Worm (Caenorhabditis elegans) whole organism, L2 larva: ENCODE data around the gene ttr-43.

Experiments
- C34F6.9 ChIP-seq: fragments of 150-350 bp; optimal IDR thresholded peaks from 2 replicates; lab custom pipeline; 2014; ENCODE audit warnings: missing biosample characterization, missing genetic modification characterization
- F13H6.1 ChIP-seq: sonication (generic microtip); optimal IDR thresholded peaks from 2 replicates; lab custom pipeline; 2016; ENCODE audit warnings: missing genetic modification characterization, missing compliant biosample characterization
- R02D3.7 ChIP-seq: fragments of 150-350 bp; optimal IDR thresholded peaks from 2 replicates; lab custom pipeline; 2014; ENCODE audit warnings: missing biosample characterization, missing genetic modification characterization
- Y55F3AM.14 ChIP-seq: fragments of 200-800 bp; sonication (Bioruptor generic); optimal IDR thresholded peaks from 2 replicates; lab custom pipeline; 2018; ENCODE audit warnings: mild to moderate bottlenecking, missing genetic modification characterization, missing compliant biosample characterization
- ZK546.5 ChIP-seq: sonication (generic microtip); optimal IDR thresholded peaks from 2 replicates; lab custom pipeline; 2017; ENCODE audit warnings: missing biosample characterization, missing genetic modification characterization
- alr-1 ChIP-seq: fragments of 150-350 bp; optimal IDR thresholded peaks from 2 replicates; lab custom pipeline; 2014; ENCODE audit warnings: missing biosample characterization, missing genetic modification characterization
- aly-2 ChIP-seq: fragments of 150-350 bp; optimal IDR thresholded peaks from 2 replicates; lab custom pipeline; 2014; ENCODE audit warnings: missing biosample characterization, missing genetic modification characterization
- blmp-1 ChIP-seq: sonication (generic microtip); optimal IDR thresholded peaks from 2 replicates; lab custom pipeline; 2017; ENCODE audit warnings: missing genetic modification characterization, mild to moderate bottlenecking, missing compliant biosample characterization, antibody characterized with exemption, moderate library complexity; ENCODE audit not compliant: insufficient read depth
- crh-2 ChIP-seq: sonication (generic microtip); optimal IDR thresholded peaks from 2 replicates; lab custom pipeline; 2017; ENCODE audit warnings: missing biosample characterization, missing genetic modification characterization
- dmd-4 ChIP-seq: sonication (generic microtip); optimal IDR thresholded peaks from 2 replicates; lab custom pipeline; 2017; ENCODE audit warnings: missing biosample characterization, missing genetic modification characterization
- egl-27 ChIP-seq: sonication (generic microtip); optimal IDR thresholded peaks from 3 replicates; lab custom pipeline; 2017; ENCODE audit warnings: missing biosample characterization, missing genetic modification reagents, missing genetic modification characterization
- elt-1 ChIP-seq: fragments of 150-350 bp; optimal IDR thresholded peaks from 2 replicates; lab custom pipeline; 2014; ENCODE audit warnings: missing biosample characterization, missing genetic modification characterization
- fos-1 ChIP-seq: fragments of 150-350 bp; optimal IDR thresholded peaks from 2 replicates; lab custom pipeline; 2014; ENCODE audit warnings: missing biosample characterization, missing genetic modification characterization
- gmeb-1 ChIP-seq: fragments of 150-350 bp; optimal IDR thresholded peaks from 2 replicates; lab custom pipeline; 2014; ENCODE audit warnings: missing biosample characterization, missing genetic modification characterization
- lin-13 ChIP-seq: fragments of 150-350 bp; optimal IDR thresholded peaks from 2 replicates; lab custom pipeline; 2014; ENCODE audit warnings: missing biosample characterization, missing genetic modification reagents, missing genetic modification characterization
- lin-39 ChIP-seq: fragments of 150-350 bp; optimal IDR thresholded peaks from 2 replicates; lab custom pipeline; 2014; ENCODE audit warnings: missing biosample characterization, missing genetic modification reagents, missing genetic modification characterization
- lsy-2 ChIP-seq, 2 experiments: fragments of 150-350 bp in 1 of 2; sonication (generic microtip) in 1 of 2; optimal IDR thresholded peaks; 2 replicates each; lab custom pipeline; 2014 to 2017; ENCODE audit warnings: missing biosample characterization in 2 of 2, missing genetic modification characterization in 2 of 2
- mab-5 ChIP-seq: fragments of 150-350 bp; optimal IDR thresholded peaks from 2 replicates; lab custom pipeline; 2014; ENCODE audit warnings: missing biosample characterization, missing genetic modification characterization
- mbf-1 ChIP-seq: sonication (generic microtip); optimal IDR thresholded peaks from 2 replicates; lab custom pipeline; 2017; ENCODE audit warnings: missing biosample characterization, missing genetic modification characterization
- mdl-1 ChIP-seq, 2 experiments: fragments of 150-350 bp in 1 of 2; sonication (generic microtip) in 1 of 2; optimal IDR thresholded peaks; 2 replicates each; lab custom pipeline; 2017; ENCODE audit warnings: missing biosample characterization in 2 of 2, missing genetic modification characterization in 2 of 2
- nhr-10 ChIP-seq: sonication (generic microtip); optimal IDR thresholded peaks from 2 replicates; lab custom pipeline; 2017; ENCODE audit warnings: missing biosample characterization, missing genetic modification characterization
- nhr-12 ChIP-seq: fragments of 150-350 bp; optimal IDR thresholded peaks from 2 replicates; lab custom pipeline; 2014; ENCODE audit warnings: missing biosample characterization, missing genetic modification characterization
- nhr-237 ChIP-seq: fragments of 150-350 bp; optimal IDR thresholded peaks from 2 replicates; lab custom pipeline; 2014; ENCODE audit warnings: missing biosample characterization, missing genetic modification characterization
- nhr-25 ChIP-seq: fragments of 150-350 bp; sonication (generic microtip); optimal IDR thresholded peaks from 3 replicates; lab custom pipeline; 2014; ENCODE audit warnings: missing biosample characterization, missing genetic modification characterization
- nhr-6 ChIP-seq: fragments of 150-350 bp; optimal IDR thresholded peaks from 2 replicates; lab custom pipeline; 2014; ENCODE audit warnings: missing biosample characterization, missing genetic modification characterization
- sem-4 ChIP-seq: fragments of 150-350 bp; optimal IDR thresholded peaks from 2 replicates; lab custom pipeline; 2014; ENCODE audit warnings: missing biosample characterization, missing genetic modification reagents, missing genetic modification characterization
- skn-1 ChIP-seq: sonication (generic microtip); optimal IDR thresholded peaks from 2 replicates; lab custom pipeline; 2017; ENCODE audit warnings: missing biosample characterization, missing genetic modification characterization
- sma-3 ChIP-seq: sonication (generic microtip); optimal IDR thresholded peaks from 2 replicates; lab custom pipeline; 2016; ENCODE audit warnings: missing genetic modification reagents, missing genetic modification characterization, missing compliant biosample characterization
- sma-9 ChIP-seq, 2 experiments: fragments of 150-350 bp in 1 of 2; sonication (generic microtip) in 1 of 2; optimal IDR thresholded peaks; 2 replicates each; lab custom pipeline; 2014 to 2016; ENCODE audit warnings: missing genetic modification characterization in 2 of 2, mild to moderate bottlenecking in 1 of 2, missing biosample characterization in 1 of 2, missing compliant biosample characterization in 1 of 2, missing genetic modification reagents in 1 of 2, moderate library complexity in 1 of 2
- snpc-4 ChIP-seq: fragments of 150-350 bp; optimal IDR thresholded peaks from 2 replicates; lab custom pipeline; 2014; ENCODE audit warnings: missing biosample characterization, missing genetic modification characterization
- unc-39 ChIP-seq: fragments of 150-350 bp; optimal IDR thresholded peaks from 2 replicates; lab custom pipeline; 2014; ENCODE audit warnings: missing biosample characterization, missing genetic modification characterization
- unc-55 ChIP-seq: fragments of 150-350 bp; sonication (generic microtip); optimal IDR thresholded peaks from 3 replicates; lab custom pipeline; 2014; ENCODE audit warnings: missing biosample characterization, missing genetic modification reagents, missing genetic modification characterization
- unc-62 ChIP-seq: fragments of 150-350 bp; optimal IDR thresholded peaks from 2 replicates; lab custom pipeline; 2014; ENCODE audit warnings: missing biosample characterization, missing genetic modification reagents, missing genetic modification characterization
- zag-1 ChIP-seq: fragments of 150-350 bp; optimal IDR thresholded peaks from 2 replicates; lab custom pipeline; 2014; ENCODE audit warnings: missing biosample characterization, missing genetic modification characterization
- ztf-1 ChIP-seq: fragments of 200-800 bp; sonication (Bioruptor generic); conservative IDR thresholded peaks from 2 replicates; pipeline ENCODE4 v1.3.6; 2022; ENCODE audit warnings: missing genetic modification characterization, missing compliant biosample characterization
- ztf-11 ChIP-seq: sonication (generic microtip); optimal IDR thresholded peaks from 2 replicates; lab custom pipeline; 2017; ENCODE audit warnings: missing biosample characterization, missing genetic modification characterization

ttr-43 gene

DNA sequence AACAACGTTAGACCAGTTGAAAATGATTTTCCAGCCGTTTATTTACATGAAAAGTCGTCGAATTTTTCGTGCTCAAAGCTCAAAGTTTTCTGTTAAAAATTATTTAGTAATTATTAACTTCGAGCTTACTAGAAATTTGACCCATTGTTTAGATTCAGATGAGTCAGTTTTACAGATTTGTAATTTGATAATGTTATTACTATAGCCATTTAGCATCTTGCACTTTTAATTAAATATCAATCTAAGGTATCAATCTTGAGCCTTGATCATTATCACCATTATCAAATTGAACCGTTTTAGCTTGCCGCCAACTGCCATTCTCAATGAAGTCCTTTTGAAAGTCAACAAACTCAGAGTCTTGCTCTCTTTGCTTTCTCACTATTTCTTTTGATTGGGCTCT is 19.0 kb upstream of the ttr-43 start, which contains the start of gene ZC116.1:
TSS of gene ZC116.1 (plus strand) at position 301 of the 400 bp plus-strand sequence.
- TF ChIP-seq R02D3.7 (tag; lab: Kevin White, UChicago) (no peak), lsy-2 (tag; optimal IDR thresholded peaks at IDR 0.05; lab: Kevin White, UChicago) (no peak), gmeb-1 (no peak), mdl-1 (tag; optimal IDR thresholded peaks at IDR 0.05; lab: Kevin White, UChicago) (no peak), dmd-4 (tag; lab: Kevin White, UChicago) (no peak)

DNA sequence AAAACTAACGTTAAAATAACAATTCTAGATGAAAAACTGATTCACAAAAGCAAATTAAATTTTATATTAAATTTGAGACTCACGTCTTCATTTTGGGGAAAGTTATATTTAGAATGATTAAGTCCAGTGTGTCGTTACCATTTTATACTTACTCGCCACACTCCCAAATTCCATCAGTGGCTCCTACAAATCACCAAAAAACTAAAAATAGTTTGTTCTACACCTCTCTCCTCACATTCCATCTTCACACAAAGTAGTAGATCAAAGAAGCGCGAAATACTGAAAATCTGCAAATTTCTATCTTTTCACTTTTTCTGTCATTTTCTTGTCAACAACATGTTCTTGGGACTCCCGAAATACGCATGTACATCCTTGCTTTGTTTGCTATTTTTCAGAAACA is 18.4 kb upstream of the ttr-43 start, which contains the start of gene ZC116.5:
TSS of gene ZC116.5 (minus strand) at position 101 of the 400 bp plus-strand sequence.
- no peak for TF ChIP-seq mbf-1
- no peak for TF ChIP-seq fos-1
- TF ChIP-seq zag-1 (tag; lab: Kevin White, UChicago): no peak
- no peak for TF ChIP-seq nhr-10 (tag; lab: Kevin White, UChicago)
- TF ChIP-seq lin-39 (tag; lab: Kevin White, UChicago): no peak
- no peak for TF ChIP-seq skn-1
- TF ChIP-seq lin-13: no peak
- TF ChIP-seq unc-62 (GFP tag; lab: Kevin White, UChicago): no peak
- TF ChIP-seq alr-1 (tag; lab: Kevin White, UChicago): no peak
- no peak for TF ChIP-seq nhr-25 (tag; lab: Kevin White, UChicago)
- no peak for TF ChIP-seq crh-2 (tag; lab: Kevin White, UChicago)
- TF ChIP-seq mdl-1 (tag; optimal IDR thresholded peaks at IDR 0.05; lab: Kevin White, UChicago): no peak
- no peak for TF ChIP-seq nhr-237 (tag; lab: Kevin White, UChicago)
- no peak for TF ChIP-seq unc-39 (tag; lab: Kevin White, UChicago)

DNA sequence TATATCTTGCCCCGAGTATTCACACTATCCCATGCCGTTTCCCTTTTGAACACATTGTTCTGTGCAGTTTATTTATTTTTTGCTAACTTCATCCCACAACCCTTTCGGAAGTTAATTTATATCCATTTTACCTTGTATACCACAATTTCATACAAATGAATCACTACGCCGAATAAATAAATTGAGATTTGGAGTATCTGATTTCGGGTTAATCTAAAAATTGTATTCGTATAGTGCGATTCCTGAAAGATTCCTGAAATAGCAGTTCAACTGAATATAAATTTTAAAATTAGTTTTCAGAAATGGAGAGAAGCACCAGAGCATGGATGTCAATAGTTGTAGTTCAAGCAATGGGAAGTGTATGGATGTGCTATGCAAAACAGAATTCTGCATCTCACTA is 16.6 kb upstream of the ttr-43 start, which contains the start of gene erg-28:
TSS of gene erg-28 (plus strand) at position 301 of the 400 bp plus-strand sequence.
- TF ChIP-seq fos-1 (no peak), F13H6.1 (tag; lab: Kevin White, UChicago) (no peak), mab-5 (tag; lab: Kevin White, UChicago) (no peak), elt-1 (no peak), unc-62 (GFP tag; lab: Kevin White, UChicago) (no peak), gmeb-1 (no peak), ZK546.5 (no peak), sma-3 (no peak), blmp-1 (tag; lab: Kevin White, UChicago) (no peak), snpc-4 (tag; lab: Kevin White, UChicago) (no peak), unc-55 (GFP tag; lab: Kevin White, UChicago) (no peak), mbf-1 (no peak), nhr-10 (tag; lab: Kevin White, UChicago) (no peak)

DNA sequence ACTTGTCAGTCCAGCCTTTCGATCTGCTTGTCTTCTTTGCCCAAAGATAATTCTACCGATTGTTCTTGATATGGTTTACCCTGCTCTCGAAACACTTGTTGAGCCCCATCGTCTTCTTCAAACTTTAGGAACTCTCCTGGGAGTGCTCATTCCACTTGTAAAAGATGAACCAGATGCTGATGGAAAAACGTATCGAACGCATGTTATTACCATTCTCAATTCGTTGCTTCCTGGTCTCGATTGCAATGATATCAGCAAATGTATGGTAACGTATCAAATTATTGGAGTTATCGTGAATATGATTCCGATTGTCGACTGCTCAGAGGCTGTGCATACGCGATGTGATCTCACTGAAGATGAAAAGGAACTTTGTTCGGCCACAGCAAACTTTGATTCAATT is 11.3 kb upstream of the ttr-43 start:
- no peak for TF ChIP-seq egl-27 (tag; lab: Kevin White, UChicago)
- no peak for TF ChIP-seq C34F6.9 (tag; lab: Kevin White, UChicago)
- TF ChIP-seq sma-3: no peak
- no peak for TF ChIP-seq ztf-1
- no peak for TF ChIP-seq Y55F3AM.14
- no peak for TF ChIP-seq nhr-12 (tag; lab: Kevin White, UChicago)
- no peak for TF ChIP-seq dmd-4 (tag; lab: Kevin White, UChicago)
- no peak for TF ChIP-seq sma-9 (GFP tag; optimal IDR thresholded peaks at IDR 0.05; lab: Kevin White, UChicago)
- TF ChIP-seq sma-9 (tag; optimal IDR thresholded peaks at IDR 0.05; lab: Kevin White, UChicago): no peak
- no peak for TF ChIP-seq nhr-6
- TF ChIP-seq sem-4: no peak
- TF ChIP-seq mdl-1 (tag; optimal IDR thresholded peaks at IDR 0.05; lab: Kevin White, UChicago): no peak
- no peak for TF ChIP-seq aly-2 (tag; lab: Kevin White, UChicago)
- TF ChIP-seq unc-39 (tag; lab: Kevin White, UChicago): no peak
- TF ChIP-seq ztf-11: no peak
- no peak for TF ChIP-seq lin-13
- no peak for TF ChIP-seq crh-2 (tag; lab: Kevin White, UChicago)
- no peak for TF ChIP-seq unc-55 (GFP tag; lab: Kevin White, UChicago)
- no peak for TF ChIP-seq F13H6.1 (tag; lab: Kevin White, UChicago)
- no peak for TF ChIP-seq R02D3.7 (tag; lab: Kevin White, UChicago)
